In the genomic region with DNA sequence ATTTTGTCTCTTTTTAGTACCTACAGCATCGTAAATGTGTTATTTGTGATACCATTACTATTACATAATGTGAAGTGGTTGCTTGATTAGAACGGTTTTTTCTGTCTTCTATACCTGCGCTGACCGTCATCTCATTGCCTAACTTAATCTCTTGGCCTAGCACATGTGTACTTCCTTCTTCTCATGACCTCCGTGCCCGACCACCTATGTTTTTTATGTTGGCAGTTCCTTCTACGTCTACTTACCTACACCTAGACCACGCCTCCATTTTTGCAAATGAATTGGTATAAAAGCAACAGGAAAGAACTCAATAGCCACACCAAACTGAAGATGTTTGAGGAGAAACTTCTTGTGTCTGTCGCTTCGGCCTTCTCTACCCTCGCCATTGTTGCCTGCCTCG, we compare ENCODE assay signal across 3 worm cellular contexts.
TF ChIP-seq lines count a peak whose summit lies in the region.

A gene (plus strand): TSS at position 301 of the 400 bp plus-strand sequence.

TF ChIP-seq in whole organism, L1 larva, 84 proteins besides CTCF, POLR2A, EP300 and RAD21:
- no peak for TF ChIP-seq egl-27 (tag; optimal IDR thresholded peaks at IDR 0.05; lab: Kevin White, UChicago)
- peak; percentile 19 for TF ChIP-seq tbx-2 (tag; optimal IDR thresholded peaks at IDR 0.05; lab: Kevin White, UChicago)
- no peak for TF ChIP-seq elt-3 (tag; optimal IDR thresholded peaks at IDR 0.05; lab: Kevin White, UChicago)
- no peak for TF ChIP-seq Y116A8C.19 (tag; optimal IDR thresholded peaks at IDR 0.05; lab: Kevin White, UChicago; ENCODE audit: borderline replicate concordance)
- TF ChIP-seq efl-1 (optimal IDR thresholded peaks at IDR 0.05; lab: Kevin White, UChicago): no peak
- TF ChIP-seq efl-1 (GFP tag; optimal IDR thresholded peaks at IDR 0.05 in 1 of 2; lab: Kevin White, UChicago): peak in 1 of 2 experiments; percentile 39
- no peak for TF ChIP-seq hlh-17 (GFP tag; optimal IDR thresholded peaks at IDR 0.05; lab: Kevin White, UChicago; ENCODE audit: borderline replicate concordance)
- TF ChIP-seq zip-4 (GFP tag; optimal IDR thresholded peaks at IDR 0.05; lab: Kevin White, UChicago): no peak
- TF ChIP-seq lin-35 (GFP tag; optimal IDR thresholded peaks at IDR 0.05; lab: Kevin White, UChicago): no peak
- TF ChIP-seq ztf-4 (tag; optimal IDR thresholded peaks at IDR 0.05; lab: Kevin White, UChicago): no peak
- no peak for TF ChIP-seq unc-98 (GFP tag; IDR thresholded peaks at IDR 0.05; lab: Robert Waterston, UW)
- TF ChIP-seq alr-1 (tag; optimal IDR thresholded peaks at IDR 0.05; lab: Kevin White, UChicago; ENCODE audit: borderline replicate concordance): no peak

TF ChIP-seq in whole organism, L3 larva, 47 proteins besides CTCF, POLR2A, EP300 and RAD21:
- TF ChIP-seq nhr-23 (tag; optimal IDR thresholded peaks at IDR 0.05; lab: Kevin White, UChicago) (peak; percentile 58), fkh-2 (tag; optimal IDR thresholded peaks at IDR 0.05; lab: Kevin White, UChicago) (no peak)

TF ChIP-seq in whole organism, L4 larva, 104 proteins besides CTCF, POLR2A, EP300 and RAD21:
- TF ChIP-seq lin-38 (GFP tag; IDR thresholded peaks at IDR 0.05; lab: Robert Waterston, UW) (no peak), nhr-10 (tag; optimal IDR thresholded peaks at IDR 0.05; lab: Kevin White, UChicago) (peak; percentile 46), hlh-30 (tag; optimal IDR thresholded peaks at IDR 0.05; lab: Kevin White, UChicago; ENCODE audit: insufficient read depth) (peak; percentile 11)
TF ChIP-seq in whole organism, L4 larva: peak in this region for 2.
